Fruit fly (Drosophila melanogaster) whole organism, pupa: ENCODE measurements around the gene Gr64d.

ENCODE experiments used
- CG14655 ChIP-seq: fragments of 200-800 bp; sonication (Bioruptor generic); optimal IDR thresholded peaks from 3 replicates; lab custom pipeline; 2017; ENCODE audit warnings: mild to moderate bottlenecking, missing biosample characterization, missing genetic modification reagents, missing genetic modification characterization
- CG32121 ChIP-seq: fragments of 200-800 bp; sonication (Bioruptor generic); IDR thresholded peaks from 2 replicates; pipeline ENCODE4 v1.3.6; 2022; ENCODE audit warnings: missing biosample characterization, missing genetic modification characterization
- CG8159 ChIP-seq: fragments of 200-800 bp; sonication (Bioruptor generic); optimal IDR thresholded peaks from 3 replicates; lab custom pipeline; 2018; ENCODE audit warnings: missing biosample characterization, mild to moderate bottlenecking, missing genetic modification characterization, moderate library complexity
- CG8301 ChIP-seq: fragments of 200-800 bp; sonication (Bioruptor generic); optimal IDR thresholded peaks from 2 replicates; lab custom pipeline; 2018; ENCODE audit warnings: missing biosample characterization, mild to moderate bottlenecking, missing genetic modification characterization
- Pif1A ChIP-seq: fragments of 200-800 bp; sonication (Bioruptor generic); optimal IDR thresholded peaks from 3 replicates; lab custom pipeline; 2016; ENCODE audit warnings: missing biosample characterization, missing genetic modification characterization
- Pif1B ChIP-seq: fragments of 200-800 bp; sonication (Bioruptor generic); optimal IDR thresholded peaks from 3 replicates; lab custom pipeline; 2016; ENCODE audit warnings: missing biosample characterization, missing genetic modification characterization
- fd96Ca ChIP-seq: fragments of 200-800 bp; sonication (Bioruptor generic); IDR thresholded peaks from 3 replicates; pipeline ENCODE4 v1.3.6; 2022; ENCODE audit warnings: missing biosample characterization, missing genetic modification characterization
- gl ChIP-seq: fragments of 200-800 bp; sonication (Bioruptor generic); optimal IDR thresholded peaks from 2 replicates; lab custom pipeline; 2018; ENCODE audit warnings: missing biosample characterization, mild to moderate bottlenecking, missing genetic modification characterization

Gr64d gene

DNA sequence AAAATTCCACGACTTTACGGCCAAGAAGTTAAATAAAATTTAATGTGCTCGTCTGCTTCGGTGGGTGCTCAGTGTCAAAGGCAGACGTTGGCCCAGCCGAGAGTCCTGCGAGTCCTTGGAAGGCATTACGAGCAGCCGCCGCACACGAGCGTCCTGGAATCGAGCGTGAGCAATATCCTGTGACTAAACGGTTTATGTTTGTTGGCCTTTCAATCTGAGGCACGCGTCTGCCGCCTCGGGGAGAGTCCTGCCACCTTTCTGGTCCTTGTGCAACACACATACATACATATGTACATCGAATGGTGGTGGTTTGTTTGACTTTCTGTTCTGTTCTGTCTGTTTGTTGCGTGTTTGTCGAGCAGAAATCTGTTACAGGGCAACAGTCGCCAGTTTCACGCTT lies 51.6 kb downstream of the Gr64d start:
- TF ChIP-seq CG32121 (GFP tag; lab: Robert Waterston, UW), result no peak
- TF ChIP-seq Pif1A (GFP tag; lab: Kevin White, UChicago), result no peak
- TF ChIP-seq Pif1B (GFP tag; lab: Kevin White, UChicago), result no peak
- no peak for TF ChIP-seq gl (tag; lab: Kevin White, UChicago)
- TF ChIP-seq fd96Ca (GFP tag; lab: Robert Waterston, UW), result no peak
- no peak for TF ChIP-seq CG8159 (tag; lab: Kevin White, UChicago)
- TF ChIP-seq CG8301 (tag; lab: Kevin White, UChicago), result no peak
- TF ChIP-seq CG14655 (GFP tag; lab: Kevin White, UChicago), result no peak
